Fruit fly (Drosophila melanogaster) whole organism, embryonic: ENCODE data around the gene CG12728.

Experiments
- Atf3 ChIP-seq: fragments of 200-800 bp; sonication (Bioruptor generic); optimal IDR thresholded peaks from 3 replicates; lab custom pipeline; 2016; ENCODE audit warnings: missing biosample characterization, missing genetic modification characterization
- CG10267 ChIP-seq: fragments of 200-800 bp; sonication (Bioruptor generic); optimal IDR thresholded peaks from 2 replicates; lab custom pipeline; 2018; ENCODE audit warnings: missing biosample characterization, mild to moderate bottlenecking, missing genetic modification characterization, moderate library complexity
- CG10274 ChIP-seq: fragments of 200-800 bp; sonication (Bioruptor generic); optimal IDR thresholded peaks from 3 replicates; lab custom pipeline; 2017; ENCODE audit warnings: missing biosample characterization, mild to moderate bottlenecking, missing genetic modification characterization
- CG11085 ChIP-seq: fragments of 200-800 bp; sonication (Bioruptor generic); IDR thresholded peaks from 2 replicates; pipeline ENCODE4 v1.3.6; 2022; ENCODE audit warnings: missing biosample characterization, missing genetic modification characterization
- CG12155 ChIP-seq: fragments of 200-800 bp; sonication (Bioruptor generic); optimal IDR thresholded peaks from 3 replicates; lab custom pipeline; 2016; ENCODE audit warnings: missing biosample characterization, missing genetic modification characterization
- CG12299 ChIP-seq: fragments of 200-800 bp; sonication (Bioruptor generic); optimal IDR thresholded peaks from 2 replicates; lab custom pipeline; 2018; ENCODE audit warnings: missing biosample characterization, mild to moderate bottlenecking, missing genetic modification characterization
- CG13123 ChIP-seq: fragments of 200-800 bp; sonication (Bioruptor generic); optimal IDR thresholded peaks from 2 replicates; lab custom pipeline; 2016; ENCODE audit warnings: missing biosample characterization, missing genetic modification characterization
- CG13424 ChIP-seq: fragments of 200-800 bp; sonication (Bioruptor generic); optimal IDR thresholded peaks from 2 replicates; lab custom pipeline; 2019; ENCODE audit warnings: missing biosample characterization, mild to moderate bottlenecking, missing genetic modification characterization, moderate library complexity
- CG2202 ChIP-seq: fragments of 200-800 bp; sonication (Bioruptor generic); optimal IDR thresholded peaks from 2 replicates; lab custom pipeline; 2018; ENCODE audit warnings: missing biosample characterization, mild to moderate bottlenecking, missing genetic modification characterization
- CG2712 ChIP-seq: fragments of 200-800 bp; optimal IDR thresholded peaks from 3 replicates; lab custom pipeline; 2019; ENCODE audit warnings: missing biosample characterization, mild to moderate bottlenecking, missing genetic modification characterization, moderate library complexity
- CG32772 ChIP-seq: fragments of 200-800 bp; sonication (Bioruptor generic); IDR thresholded peaks from 2 replicates; pipeline ENCODE4 v1.3.6; 2022; ENCODE audit warnings: missing biosample characterization, missing genetic modification characterization
- CG34422 ChIP-seq: fragments of 200-800 bp; sonication (Bioruptor generic); IDR thresholded peaks from 3 replicates; pipeline ENCODE4 v1.3.6; 2022; ENCODE audit warnings: missing biosample characterization, missing genetic modification characterization
- CG5180 ChIP-seq: fragments of 200-800 bp; sonication (Bioruptor generic); optimal IDR thresholded peaks from 3 replicates; lab custom pipeline; 2017; ENCODE audit warnings: missing biosample characterization, missing genetic modification characterization, mild to moderate bottlenecking, moderate library complexity, missing genetic modification reagents
- CG7839 ChIP-seq: fragments of 200-800 bp; sonication (Bioruptor generic); optimal IDR thresholded peaks from 3 replicates; lab custom pipeline; 2018; ENCODE audit warnings: missing biosample characterization, mild to moderate bottlenecking, missing genetic modification characterization, moderate library complexity
- CG8281 ChIP-seq: fragments of 200-800 bp; sonication (Bioruptor generic); optimal IDR thresholded peaks from 2 replicates; lab custom pipeline; 2018; ENCODE audit warnings: missing biosample characterization, mild to moderate bottlenecking, missing genetic modification characterization, moderate library complexity
- CG8765 ChIP-seq: fragments of 200-800 bp; sonication (Bioruptor generic); IDR thresholded peaks from 2 replicates; pipeline ENCODE4 v1.3.6; 2022; ENCODE audit warnings: missing biosample characterization, missing genetic modification characterization
- CG8924 ChIP-seq: fragments of 200-800 bp; optimal IDR thresholded peaks from 3 replicates; lab custom pipeline; 2019; ENCODE audit warnings: missing biosample characterization, mild to moderate bottlenecking, missing genetic modification characterization, moderate library complexity
- CG9932 ChIP-seq: fragments of 200-800 bp; sonication (Bioruptor generic); IDR thresholded peaks from 2 replicates; pipeline ENCODE4 v1.3.6; 2022; ENCODE audit warnings: missing biosample characterization, missing genetic modification characterization
- Camta ChIP-seq: fragments of 200-800 bp; sonication (Bioruptor generic); optimal IDR thresholded peaks from 2 replicates; lab custom pipeline; 2016; ENCODE audit warnings: missing biosample characterization, missing genetic modification characterization
- D ChIP-seq, 2 experiments: fragments of 200-800 bp in 1 of 2; fragments of >200 bp in 1 of 2; sonication (Bioruptor generic) in 1 of 2; optimal IDR thresholded peaks; 2 replicates in 1 of 2; 3 replicates in 1 of 2; lab custom pipeline; 2017; ENCODE audit warnings: mild to moderate bottlenecking in 1 of 2, missing biosample characterization in 1 of 2, missing genetic modification characterization in 1 of 2, missing genetic modification reagents in 1 of 2
- Dp ChIP-seq: fragments of 200-800 bp; sonication (Bioruptor generic); optimal IDR thresholded peaks from 2 replicates; lab custom pipeline; 2018; ENCODE audit warnings: missing biosample characterization, mild to moderate bottlenecking, missing genetic modification characterization, moderate library complexity
- ERR ChIP-seq: fragments of 200-800 bp; sonication (Bioruptor generic); optimal IDR thresholded peaks from 2 replicates; lab custom pipeline; 2016; ENCODE audit warnings: missing biosample characterization, missing genetic modification characterization
- Gsc ChIP-seq: fragments of 200-800 bp; sonication (Bioruptor generic); IDR thresholded peaks from 2 replicates; pipeline ENCODE4 v1.3.6; 2022; ENCODE audit warnings: missing biosample characterization, missing genetic modification characterization
- Hmr ChIP-seq: fragments of 200-800 bp; sonication (Bioruptor generic); optimal IDR thresholded peaks from 3 replicates; lab custom pipeline; 2017; ENCODE audit warnings: mild to moderate bottlenecking, missing biosample characterization, missing genetic modification reagents, missing genetic modification characterization
- Hmx ChIP-seq: fragments of 200-800 bp; sonication (Bioruptor generic); optimal IDR thresholded peaks from 2 replicates; lab custom pipeline; 2016; ENCODE audit warnings: missing biosample characterization, missing genetic modification characterization
- Hr78 ChIP-seq, 2 experiments: fragments of 200-800 bp in 1 of 2; fragments of >200 bp in 1 of 2; sonication (Bioruptor generic) in 1 of 2; optimal IDR thresholded peaks; 2 replicates each; lab custom pipeline; 2017 to 2019; ENCODE audit warnings: missing biosample characterization in 2 of 2, missing genetic modification characterization in 2 of 2, mild to moderate bottlenecking in 1 of 2, moderate library complexity in 1 of 2
- Lpt ChIP-seq: fragments of >200 bp; optimal IDR thresholded peaks from 2 replicates; lab custom pipeline; 2018; ENCODE audit warnings: missing biosample characterization, missing genetic modification characterization
- Mes4 ChIP-seq: fragments of 200-800 bp; sonication (Bioruptor generic); optimal IDR thresholded peaks from 2 replicates; lab custom pipeline; 2016; ENCODE audit warnings: missing biosample characterization, missing genetic modification characterization
- ase ChIP-seq: fragments of 200-800 bp; sonication (Bioruptor generic); IDR thresholded peaks from 3 replicates; pipeline ENCODE4 v1.3.6; 2022; ENCODE audit warnings: missing biosample characterization, missing genetic modification characterization
- bbx ChIP-seq: fragments of 200-800 bp; sonication (Bioruptor generic); IDR thresholded peaks from 2 replicates; pipeline ENCODE4 v1.3.6; 2022; ENCODE audit warnings: missing biosample characterization, missing genetic modification characterization; ENCODE audit not compliant: partially characterized antibody
- btn ChIP-seq: fragments of 200-800 bp; sonication (Bioruptor generic); optimal IDR thresholded peaks from 2 replicates; lab custom pipeline; 2016; ENCODE audit warnings: missing biosample characterization, missing genetic modification characterization
- dmrt11E ChIP-seq: fragments of 200-800 bp; sonication (Bioruptor generic); optimal IDR thresholded peaks from 3 replicates; lab custom pipeline; 2018; ENCODE audit warnings: missing biosample characterization, mild to moderate bottlenecking, missing genetic modification characterization, moderate library complexity
- dpn ChIP-seq, 2 experiments: fragments of 200-800 bp; sonication (Bioruptor generic); optimal IDR thresholded peaks; 3 replicates each; lab custom pipeline; 2016; ENCODE audit warnings: missing biosample characterization in 2 of 2, missing genetic modification characterization in 2 of 2
- emc ChIP-seq: fragments of 200-800 bp; sonication (Bioruptor generic); optimal IDR thresholded peaks from 2 replicates; lab custom pipeline; 2016; ENCODE audit warnings: missing biosample characterization, missing genetic modification characterization
- fd3F ChIP-seq: fragments of 200-800 bp; sonication (Bioruptor generic); optimal IDR thresholded peaks from 2 replicates; lab custom pipeline; 2018; ENCODE audit warnings: missing biosample characterization, mild to moderate bottlenecking, missing genetic modification characterization, moderate library complexity
- gsb ChIP-seq: fragments of 200-800 bp; sonication (Bioruptor generic); IDR thresholded peaks from 2 replicates; pipeline ENCODE4 v1.3.6; 2022; ENCODE audit warnings: missing biosample characterization, missing genetic modification characterization
- lab ChIP-seq: fragments of 200-800 bp; sonication (Bioruptor generic); optimal IDR thresholded peaks from 3 replicates; lab custom pipeline; 2017; ENCODE audit warnings: missing biosample characterization, missing genetic modification characterization, mild to moderate bottlenecking, moderate library complexity, missing genetic modification reagents
- lola ChIP-seq, 3 experiments: fragments of >200 bp in 2 of 3; fragments of 200-800 bp in 1 of 3; sonication (Bioruptor generic) in 1 of 3; optimal IDR thresholded peaks; 2 replicates each; lab custom pipeline; 2017 to 2019; ENCODE audit warnings: missing biosample characterization in 3 of 3, missing genetic modification characterization in 3 of 3, mild to moderate bottlenecking in 1 of 3, moderate library complexity in 1 of 3
- nerfin-2 ChIP-seq: fragments of 200-800 bp; sonication (Bioruptor generic); IDR thresholded peaks from 2 replicates; pipeline ENCODE4 v1.3.6; 2022; ENCODE audit warnings: missing biosample characterization, missing genetic modification characterization; ENCODE audit not compliant: partially characterized antibody
- p53 ChIP-seq: fragments of 200-800 bp; sonication (Bioruptor generic); optimal IDR thresholded peaks from 2 replicates; lab custom pipeline; 2016; ENCODE audit warnings: missing biosample characterization, missing genetic modification characterization
- peb ChIP-seq: fragments of 200-800 bp; sonication (Bioruptor generic); IDR thresholded peaks from 2 replicates; pipeline ENCODE4 v1.3.6; 2022; ENCODE audit warnings: missing biosample characterization, missing genetic modification characterization
- pfk ChIP-seq: fragments of 200-800 bp; sonication (Bioruptor generic); optimal IDR thresholded peaks from 2 replicates; lab custom pipeline; 2018; ENCODE audit warnings: missing biosample characterization, mild to moderate bottlenecking, missing genetic modification characterization, moderate library complexity
- sd ChIP-seq: fragments of 200-800 bp; sonication (Bioruptor generic); optimal IDR thresholded peaks from 3 replicates; lab custom pipeline; 2018; ENCODE audit warnings: missing biosample characterization, mild to moderate bottlenecking, missing genetic modification characterization, moderate library complexity
- sna ChIP-seq: fragments of 200-800 bp; sonication (Bioruptor generic); IDR thresholded peaks from 2 replicates; pipeline ENCODE4 v1.3.6; 2022; ENCODE audit warnings: missing biosample characterization, missing genetic modification characterization; ENCODE audit not compliant: partially characterized antibody
- stc ChIP-seq: fragments of 200-800 bp; sonication (Bioruptor generic); IDR thresholded peaks from 2 replicates; pipeline ENCODE4 v1.3.6; 2022; ENCODE audit warnings: missing biosample characterization, missing genetic modification characterization
- tin ChIP-seq: fragments of 200-800 bp; sonication (Bioruptor generic); optimal IDR thresholded peaks from 3 replicates; lab custom pipeline; 2016; ENCODE audit warnings: missing biosample characterization, missing genetic modification characterization
- unpg ChIP-seq: fragments of 200-800 bp; sonication (Bioruptor generic); optimal IDR thresholded peaks from 3 replicates; lab custom pipeline; 2018; ENCODE audit warnings: missing biosample characterization, mild to moderate bottlenecking, missing genetic modification characterization, moderate library complexity
- wor ChIP-seq: fragments of 200-800 bp; sonication (Bioruptor generic); IDR thresholded peaks from 2 replicates; pipeline ENCODE4 v1.3.6; 2022; ENCODE audit warnings: missing biosample characterization, missing genetic modification characterization

Gene CG12728

dm6 chrX:5965517-5966397 is 23.4 kb downstream of the CG12728 start, which contains the start of gene Grip (continued):
- TF ChIP-seq fd3F (GFP tag; lab: Kevin White, UChicago) (no peak), CG8281 (tag; lab: Kevin White, UChicago) (no peak), CG11085 (GFP tag; lab: Robert Waterston, UW) (no peak), CG12155 (GFP tag; lab: Kevin White, UChicago) (no peak), tin (peak; percentile 5), Mes4 (GFP tag; lab: Kevin White, UChicago) (no peak), Gsc (GFP tag; lab: Robert Waterston, UW) (no peak), CG7839 (tag; lab: Kevin White, UChicago) (peak; percentile 38), pfk (GFP tag; lab: Kevin White, UChicago) (no peak), CG10274 (no peak), gsb (GFP tag; lab: Robert Waterston, UW) (no peak), nerfin-2 (no peak), Hmx (no peak), Dp (no peak), Hmr (no peak), D (optimal IDR thresholded peaks at IDR 0.05; lab: Kevin White, UChicago) (no peak), D (GFP tag; optimal IDR thresholded peaks at IDR 0.05; lab: Kevin White, UChicago) (peak; percentile 3), p53 (GFP tag; lab: Kevin White, UChicago) (no peak), unpg (no peak), CG12299 (tag; lab: Kevin White, UChicago) (peak; percentile 7), ERR (GFP tag; lab: Kevin White, UChicago) (no peak), CG8924 (tag; lab: Kevin White, UChicago) (peak; percentile 51), Hr78 (GFP tag; optimal IDR thresholded peaks at IDR 0.05; lab: Kevin White, UChicago) (peak in 1 of 2 experiments; percentile 14), CG8765 (no peak), btn (GFP tag; lab: Kevin White, UChicago) (no peak), CG34422 (GFP tag; lab: Robert Waterston, UW) (no peak), peb (GFP tag; lab: Robert Waterston, UW) (no peak), CG13123 (GFP tag; lab: Kevin White, UChicago) (no peak), CG10267 (tag; lab: Kevin White, UChicago) (peak; percentile 52), CG9932 (GFP tag; lab: Robert Waterston, UW) (peak; percentile 46), Camta (GFP tag; lab: Kevin White, UChicago) (no peak), emc (GFP tag; lab: Kevin White, UChicago) (no peak), ase (GFP tag; lab: Robert Waterston, UW) (no peak), CG2202 (tag; lab: Kevin White, UChicago) (no peak), lola (GFP tag; optimal IDR thresholded peaks at IDR 0.05; lab: Kevin White, UChicago) (peak in 1 of 3 experiments; percentile 72), stc (GFP tag; lab: Robert Waterston, UW) (no peak), dpn (GFP tag; optimal IDR thresholded peaks at IDR 0.05; lab: Kevin White, UChicago) (peak; percentile 8 to 36), sna (GFP tag; lab: Robert Waterston, UW) (no peak; the same call in 1 of the 2 replicates), sd (tag; lab: Kevin White, UChicago) (no peak), Lpt (GFP tag; lab: Kevin White, UChicago) (no peak), Atf3 (GFP tag; lab: Kevin White, UChicago) (no peak), lab (GFP tag; lab: Kevin White, UChicago) (no peak), wor (GFP tag; lab: Robert Waterston, UW) (no peak), CG2712 (tag; lab: Kevin White, UChicago) (peak; percentile 71), dmrt11E (tag; lab: Kevin White, UChicago) (peak; percentile 52), CG32772 (no peak), CG13424 (tag; lab: Kevin White, UChicago) (peak; percentile 54), CG5180 (GFP tag; lab: Kevin White, UChicago) (no peak), bbx (GFP tag; lab: Robert Waterston, UW) (peak; percentile 59)
